Fruit fly (Drosophila melanogaster): ENCODE data around the gene ZC3H3.
A peak's percentile ranks its signal among the peaks of the same experiment; 100 is the strongest.

ZC3H3 gene

dm6 chr3L:8544710-8545109 lies 35.1 kb upstream of the ZC3H3 start, which contains the start of gene rhea (continued):
- TF ChIP-seq ranshi (GFP tag; IDR thresholded peaks at IDR 0.05) = peak; percentile 82
- no peak for TF ChIP-seq CG6272 (GFP tag; IDR thresholded peaks at IDR 0.05)
- TF ChIP-seq sqz (GFP tag; optimal IDR thresholded peaks at IDR 0.05) = no peak
- TF ChIP-seq CG12219 (GFP tag; optimal IDR thresholded peaks at IDR 0.05) = no peak
- no peak for TF ChIP-seq CG6683 (GFP tag; optimal IDR thresholded peaks at IDR 0.05)
- TF ChIP-seq disco-r (GFP tag; optimal IDR thresholded peaks at IDR 0.05) = no peak
- TF ChIP-seq CG16863 (GFP tag; optimal IDR thresholded peaks at IDR 0.05) = no peak
- TF ChIP-seq CG7556 (GFP tag; optimal IDR thresholded peaks at IDR 0.05) = no peak
- peak; percentile 67; the same call in 1 of the 2 replicates for TF ChIP-seq sna (GFP tag; IDR thresholded peaks at IDR 0.05; ENCODE audit: partially characterized antibody)
- TF ChIP-seq pita (GFP tag; optimal IDR thresholded peaks at IDR 0.05) = no peak
- peak; percentile 52 for TF ChIP-seq HmgZ (tag; optimal IDR thresholded peaks at IDR 0.05)
- no peak for TF ChIP-seq Neu2 (GFP tag; optimal IDR thresholded peaks at IDR 0.05; ENCODE audit: borderline replicate concordance)
- TF ChIP-seq corto (GFP tag; optimal IDR thresholded peaks at IDR 0.05) = no peak
- no peak for TF ChIP-seq CG10209 (GFP tag; optimal IDR thresholded peaks at IDR 0.05)
- peak; percentile 70 for TF ChIP-seq pzg (GFP tag; optimal IDR thresholded peaks at IDR 0.05)
- TF ChIP-seq croc (GFP tag; conservative IDR thresholded peaks at IDR 0.05) = no peak
- TF ChIP-seq CG9876 (GFP tag; optimal IDR thresholded peaks at IDR 0.05) = no peak
- peak; percentile 31 for TF ChIP-seq YL-1 (GFP tag; optimal IDR thresholded peaks at IDR 0.05)

dm6 chr3L:8543866-8544265 lies 34.3 kb upstream of the ZC3H3 start:
- TF ChIP-seq CG9437 (GFP tag; optimal IDR thresholded peaks at IDR 0.05) (peak; percentile 1), Sox100B (GFP tag; optimal IDR thresholded peaks at IDR 0.05) (peak; percentile 5), CG17328 (GFP tag; IDR thresholded peaks at IDR 0.05) (peak; percentile 31; the same call in 1 of the 2 replicates), Blimp-1 (GFP tag; optimal IDR thresholded peaks at IDR 0.05) (peak; percentile 41), Kr (GFP tag; optimal IDR thresholded peaks at IDR 0.05) (no peak), dmrt11E (tag; optimal IDR thresholded peaks at IDR 0.05) (peak; percentile 48), CG14667 (GFP tag; IDR thresholded peaks at IDR 0.05) (no peak), CG7556 (GFP tag; optimal IDR thresholded peaks at IDR 0.05) (peak; percentile 35), HLH3B (GFP tag; IDR thresholded peaks at IDR 0.05) (peak; percentile 36; the same call in 1 of the 2 replicates), CG2202 (tag; optimal IDR thresholded peaks at IDR 0.05) (peak; percentile 19), gro (GFP tag; optimal IDR thresholded peaks at IDR 0.05) (no peak), fd96Cb (tag; optimal IDR thresholded peaks at IDR 0.05) (peak; percentile 27), CG11456 (GFP tag; IDR thresholded peaks at IDR 0.05) (0 out of 3 replicates have a peak, but pooled peaks have one; percentile 22), tap (tag; optimal IDR thresholded peaks at IDR 0.05) (peak; percentile 13), dmrt99B (tag; optimal IDR thresholded peaks at IDR 0.05) (peak; percentile 45), Ssrp (tag; optimal IDR thresholded peaks at IDR 0.05) (peak; percentile 16), nmo (GFP tag; optimal IDR thresholded peaks at IDR 0.05) (peak; percentile 17), CG7372 (GFP tag; IDR thresholded peaks at IDR 0.05) (no peak), Xbp1 (GFP tag; optimal IDR thresholded peaks at IDR 0.05) (peak; percentile 20), lab (GFP tag; optimal IDR thresholded peaks at IDR 0.05) (peak; percentile 9), prd (optimal IDR thresholded peaks at IDR 0.05) (no peak), prd (GFP tag; IDR thresholded peaks at IDR 0.05) (peak; percentile 19; the same call in 1 of the 3 replicates), PHDP (tag; optimal IDR thresholded peaks at IDR 0.05) (peak; percentile 13), onecut (GFP tag; IDR thresholded peaks at IDR 0.05) (0 out of 2 replicates have a peak, but pooled peaks have one; percentile 35), CG33557 (GFP tag; optimal IDR thresholded peaks at IDR 0.05) (peak; percentile 24), CG2678 (tag; optimal IDR thresholded peaks at IDR 0.05) (peak; percentile 43), Hr51 (GFP tag; optimal IDR thresholded peaks at IDR 0.05) (peak in 1 of 2 experiments; percentile 32), lov (optimal IDR thresholded peaks at IDR 0.05) (no peak), lov (GFP tag; IDR thresholded peaks at IDR 0.05) (no peak), gem (tag; optimal IDR thresholded peaks at IDR 0.05) (peak; percentile 53), CG9727 (GFP tag; optimal IDR thresholded peaks at IDR 0.05) (peak; percentile 9), CG10979 (tag; optimal IDR thresholded peaks at IDR 0.05) (peak; percentile 55), dysf (GFP tag; IDR thresholded peaks at IDR 0.05) (0 out of 3 replicates have a peak, but pooled peaks have one; percentile 12)
